Fruit fly (Drosophila melanogaster): ENCODE measurements around the gene CG7049.

Gene CG7049

dm6 chr3L:205723-206284 is 29.8 kb upstream of the CG7049 start, which contains the start of the genes Gk1 and CG13876 (continued):
- TF ChIP-seq Atf3 (GFP tag; optimal IDR thresholded peaks at IDR 0.05) = no peak
- no peak for TF ChIP-seq Kr (GFP tag; optimal IDR thresholded peaks at IDR 0.05)
- TF ChIP-seq CG8944 (GFP tag; optimal IDR thresholded peaks at IDR 0.05) = peak; percentile 17
- no peak for TF ChIP-seq Sox100B (GFP tag; optimal IDR thresholded peaks at IDR 0.05)
- peak; percentile 95 for TF ChIP-seq Fer2 (tag; optimal IDR thresholded peaks at IDR 0.05)
- TF ChIP-seq CG7372 (GFP tag; IDR thresholded peaks at IDR 0.05) = peak; percentile 93
- peak; percentile 93 for TF ChIP-seq CG34422 (GFP tag; IDR thresholded peaks at IDR 0.05)
- TF ChIP-seq C15 (GFP tag; IDR thresholded peaks at IDR 0.05) = peak; percentile 79; the same call in 1 of the 3 replicates
- TF ChIP-seq BEAF-32 (GFP tag; optimal IDR thresholded peaks at IDR 0.05) = peak; percentile 37
- TF ChIP-seq CG17568 (GFP tag; optimal IDR thresholded peaks at IDR 0.05) = no peak
- TF ChIP-seq sd (tag; optimal IDR thresholded peaks at IDR 0.05) = peak; percentile 94
- TF ChIP-seq dpn (GFP tag; optimal IDR thresholded peaks at IDR 0.05) = peak; percentile 68 to 91
- peak; percentile 79 for TF ChIP-seq CG10274 (GFP tag; optimal IDR thresholded peaks at IDR 0.05)
- peak; percentile 56 for TF ChIP-seq pzg (GFP tag; optimal IDR thresholded peaks at IDR 0.05)
- peak; percentile 95 for TF ChIP-seq CG10209 (GFP tag; optimal IDR thresholded peaks at IDR 0.05)
- TF ChIP-seq sens-2 (GFP tag; IDR thresholded peaks at IDR 0.05) = peak; percentile 84
- TF ChIP-seq grn (GFP tag; optimal IDR thresholded peaks at IDR 0.05) = peak; percentile 78
- TF ChIP-seq bsh (GFP tag; optimal IDR thresholded peaks at IDR 0.05) = peak; percentile 76 to 96
- TF ChIP-seq lbe (GFP tag; optimal IDR thresholded peaks at IDR 0.05) = peak; percentile 93
- TF ChIP-seq en (GFP tag; optimal IDR thresholded peaks at IDR 0.05) = no peak
- TF ChIP-seq esg (GFP tag; conservative IDR thresholded peaks at IDR 0.05) = peak; percentile 85
- TF ChIP-seq mam (GFP tag; optimal IDR thresholded peaks at IDR 0.05) = peak; percentile 47
- peak; percentile 97 for TF ChIP-seq CoRest (tag; optimal IDR thresholded peaks at IDR 0.05)
- peak; percentile 87 for TF ChIP-seq otp (GFP tag; IDR thresholded peaks at IDR 0.05)
- peak; percentile 9 for TF ChIP-seq CG33213 (GFP tag; optimal IDR thresholded peaks at IDR 0.05)
- TF ChIP-seq ftz-f1 (GFP tag; optimal IDR thresholded peaks at IDR 0.05) = no peak
- peak; percentile 70 for TF ChIP-seq vfl (GFP tag; optimal IDR thresholded peaks at IDR 0.05)
- peak; percentile 92 for TF ChIP-seq cwo (GFP tag; optimal IDR thresholded peaks at IDR 0.05)
- TF ChIP-seq disco-r (GFP tag; optimal IDR thresholded peaks at IDR 0.05) = no peak
- no peak for TF ChIP-seq Neu2 (GFP tag; optimal IDR thresholded peaks at IDR 0.05; ENCODE audit: borderline replicate concordance)
- TF ChIP-seq h (optimal IDR thresholded peaks at IDR 0.05) = no peak
- TF ChIP-seq Stat92E (GFP tag; optimal IDR thresholded peaks at IDR 0.05) = peak in 1 of 3 experiments; percentile 70

- TF ChIP-seq CG9437 (GFP tag; optimal IDR thresholded peaks at IDR 0.05) = peak; percentile 96
- peak; percentile 65 for TF ChIP-seq pzg (GFP tag; optimal IDR thresholded peaks at IDR 0.05)
- TF ChIP-seq Fer1 (GFP tag; optimal IDR thresholded peaks at IDR 0.05) = peak; percentile 10
- TF ChIP-seq Med (GFP tag) = peak; percentile 48
- TF ChIP-seq Pdp1 (GFP tag; optimal IDR thresholded peaks at IDR 0.05) = peak in 1 of 2 experiments; percentile 89
- TF ChIP-seq grau (tag; optimal IDR thresholded peaks at IDR 0.05) = no peak
- TF ChIP-seq slbo (GFP tag; IDR thresholded peaks at IDR 0.05) = 0 out of 2 replicates have a peak, but pooled peaks have one; percentile 4
- TF ChIP-seq exex (tag; optimal IDR thresholded peaks at IDR 0.05) = peak; percentile 8
- TF ChIP-seq sug (tag; optimal IDR thresholded peaks at IDR 0.05) = peak; percentile 36
- no peak for TF ChIP-seq slou (GFP tag; optimal IDR thresholded peaks at IDR 0.05)
- TF ChIP-seq E2f2 (GFP tag; IDR thresholded peaks at IDR 0.05) = peak; percentile 54
- no peak for TF ChIP-seq kni (GFP tag; optimal IDR thresholded peaks at IDR 0.05)
- peak; percentile 56 for TF ChIP-seq Dp (GFP tag; optimal IDR thresholded peaks at IDR 0.05)
- peak; percentile 45; the same call in 1 of the 3 replicates for TF ChIP-seq ci (GFP tag; IDR thresholded peaks at IDR 0.05)
- peak; percentile 34 for TF ChIP-seq HmgZ (tag; optimal IDR thresholded peaks at IDR 0.05)
- peak; percentile 87 for TF ChIP-seq CG4820 (GFP tag; optimal IDR thresholded peaks at IDR 0.05)
- TF ChIP-seq HHEX (GFP tag; optimal IDR thresholded peaks at IDR 0.05) = no peak
- peak; percentile 95 for TF ChIP-seq Myb (GFP tag; optimal IDR thresholded peaks at IDR 0.05)
- peak; percentile 15 for TF ChIP-seq CG2120 (GFP tag; optimal IDR thresholded peaks at IDR 0.05)
These were observed 27.6 kb upstream of the CG7049 start, which contains the start of gene NitFhit for dm6 chr3L:203536-204135. NitFhit (plus strand) TSS chr3L:203730.
